Worm (Caenorhabditis elegans): ENCODE results near the gene W02A2.5.

The W02A2.5 gene

ce11 chrIV:13353143-13353773 lies 10.6 kb downstream of the W02A2.5 start, which contains the start of the genes rec-8 and mex-5:
Gene rec-8, minus strand, starts transcription at chrIV:13353193.
Gene mex-5, plus strand, starts transcription at chrIV:13353723.
- TF ChIP-seq sptf-1 (tag; optimal IDR thresholded peaks at IDR 0.05) (no peak), lin-15B (tag; optimal IDR thresholded peaks at IDR 0.05) (no peak), ceh-90 (tag; optimal IDR thresholded peaks at IDR 0.05) (no peak), pax-3 (tag; optimal IDR thresholded peaks at IDR 0.05) (no peak), efl-3 (GFP tag; optimal IDR thresholded peaks at IDR 0.05) (no peak), isw-1 (GFP tag; IDR thresholded peaks at IDR 0.05) (no peak), lin-13 (GFP tag; optimal IDR thresholded peaks at IDR 0.05) (no peak), ama-1 (optimal IDR thresholded peaks at IDR 0.05) (no peak), alr-1 (tag; optimal IDR thresholded peaks at IDR 0.05; ENCODE audit: borderline replicate concordance) (no peak), hpl-2 (GFP tag; optimal IDR thresholded peaks at IDR 0.05) (no peak), nhr-77 (tag; optimal IDR thresholded peaks at IDR 0.05) (no peak), unc-30 (tag; optimal IDR thresholded peaks at IDR 0.05) (no peak)

DNA sequence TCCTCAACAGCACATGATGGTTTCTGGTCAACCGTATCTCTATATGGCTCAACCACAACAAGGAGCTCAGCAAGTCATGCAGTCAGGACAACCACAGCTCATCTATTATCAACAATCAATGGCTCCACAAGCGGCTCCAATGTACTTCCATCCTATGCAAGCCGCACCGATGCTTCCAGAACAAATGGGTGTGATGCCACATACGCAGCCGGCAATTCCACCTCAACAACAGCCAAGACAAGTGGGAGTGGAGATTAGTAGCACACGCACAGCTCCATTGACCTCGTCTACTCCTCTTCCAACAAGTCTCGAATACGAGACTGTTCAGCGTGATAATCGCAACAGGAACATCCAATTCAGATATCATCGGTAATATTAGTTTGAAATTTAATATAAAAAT lies 11.4 kb downstream of the W02A2.5 start:
- no peak for TF ChIP-seq aly-2 (tag; optimal IDR thresholded peaks at IDR 0.05)
- TF ChIP-seq nhr-19 (GFP tag; conservative IDR thresholded peaks at IDR 0.05), result no peak
- no peak for TF ChIP-seq irx-1 (tag; optimal IDR thresholded peaks at IDR 0.05)
- no peak for TF ChIP-seq snpc-4 (tag; optimal IDR thresholded peaks at IDR 0.05)
- no peak for TF ChIP-seq pax-3 (tag; optimal IDR thresholded peaks at IDR 0.05)
- no peak for TF ChIP-seq mef-2 (tag; optimal IDR thresholded peaks at IDR 0.05)
- no peak for TF ChIP-seq efl-1 (optimal IDR thresholded peaks at IDR 0.05)
- TF ChIP-seq efl-1 (GFP tag; optimal IDR thresholded peaks at IDR 0.05 in 1 of 2), result peak in 1 of 2 experiments; percentile 91

ce11 chrIV:13356005-13356404 lies 13.3 kb downstream of the W02A2.5 start:
- TF ChIP-seq nhr-71 (tag; optimal IDR thresholded peaks at IDR 0.05) (no peak), ztf-11 (tag; optimal IDR thresholded peaks at IDR 0.05) (no peak), skn-1 (tag; optimal IDR thresholded peaks at IDR 0.05) (no peak), tbx-2 (tag; optimal IDR thresholded peaks at IDR 0.05) (no peak), hpl-2 (GFP tag; optimal IDR thresholded peaks at IDR 0.05) (no peak), ceh-8 (GFP tag; optimal IDR thresholded peaks at IDR 0.05) (no peak), pax-3 (tag; optimal IDR thresholded peaks at IDR 0.05) (no peak), rnt-1 (tag; optimal IDR thresholded peaks at IDR 0.05) (no peak), ces-1 (GFP tag; optimal IDR thresholded peaks at IDR 0.05) (no peak), mep-1 (tag; optimal IDR thresholded peaks at IDR 0.05) (no peak)

- TF ChIP-seq nhr-12 (tag; optimal IDR thresholded peaks at IDR 0.05), result no peak
- no peak for TF ChIP-seq elt-2 (tag; optimal IDR thresholded peaks at IDR 0.05)
- no peak for TF ChIP-seq ets-5 (GFP tag; IDR thresholded peaks at IDR 0.05)
- TF ChIP-seq lsy-2 (tag; optimal IDR thresholded peaks at IDR 0.05), result no peak
- TF ChIP-seq hlh-17 (GFP tag; optimal IDR thresholded peaks at IDR 0.05; ENCODE audit: borderline replicate concordance), result no peak
- TF ChIP-seq nhr-19 (GFP tag; conservative IDR thresholded peaks at IDR 0.05), result no peak
- no peak for TF ChIP-seq lin-39 (tag; optimal IDR thresholded peaks at IDR 0.05)
- no peak for TF ChIP-seq C04F5.9 (tag; optimal IDR thresholded peaks at IDR 0.05)
- no peak for TF ChIP-seq ceh-90 (tag; optimal IDR thresholded peaks at IDR 0.05)
- no peak for TF ChIP-seq unc-130 (tag; optimal IDR thresholded peaks at IDR 0.05)
- TF ChIP-seq jun-1 (tag; optimal IDR thresholded peaks at IDR 0.05), result no peak
- TF ChIP-seq egl-13 (tag; optimal IDR thresholded peaks at IDR 0.05), result no peak
- no peak for TF ChIP-seq Y116A8C.19 (tag; optimal IDR thresholded peaks at IDR 0.05; ENCODE audit: borderline replicate concordance)
- no peak for TF ChIP-seq fos-1 (tag; optimal IDR thresholded peaks at IDR 0.05)
- TF ChIP-seq pqm-1 (tag; optimal IDR thresholded peaks at IDR 0.05), result no peak
- no peak for TF ChIP-seq fkh-8 (tag; optimal IDR thresholded peaks at IDR 0.05)
- no peak for TF ChIP-seq efl-1 (optimal IDR thresholded peaks at IDR 0.05)
- no peak for TF ChIP-seq efl-1 (GFP tag; optimal IDR thresholded peaks at IDR 0.05 in 1 of 2)
- TF ChIP-seq tbx-2 (tag; optimal IDR thresholded peaks at IDR 0.05), result no peak
Observed at ce11 chrIV:13358488-13358887, 15.8 kb downstream of the W02A2.5 start, which contains the start of gene W02A2.8. Gene W02A2.8, minus strand, starts transcription at chrIV:13358588.
